Fruit fly (Drosophila melanogaster) whole organism, pupa: Measurements from ENCODE around the gene rk.

Experiments
- CG15710 ChIP-seq: fragments of 200-800 bp; sonication (Bioruptor generic); optimal IDR thresholded peaks from 2 replicates; lab custom pipeline; 2018; ENCODE audit warnings: missing biosample characterization, mild to moderate bottlenecking, missing genetic modification characterization, moderate library complexity
- CG32121 ChIP-seq: fragments of 200-800 bp; sonication (Bioruptor generic); IDR thresholded peaks from 2 replicates; pipeline ENCODE4 v1.3.6; 2022; ENCODE audit warnings: missing biosample characterization, missing genetic modification characterization
- CG34367 ChIP-seq: fragments of 200-800 bp; sonication (Bioruptor generic); optimal IDR thresholded peaks from 2 replicates; lab custom pipeline; 2018; ENCODE audit warnings: missing biosample characterization, mild to moderate bottlenecking, missing genetic modification characterization
- CG4496 ChIP-seq: fragments of 200-800 bp; sonication (Bioruptor generic); IDR thresholded peaks from 3 replicates; pipeline ENCODE4 v1.3.6; 2022; ENCODE audit warnings: missing biosample characterization, missing genetic modification characterization
- CG8159 ChIP-seq: fragments of 200-800 bp; sonication (Bioruptor generic); optimal IDR thresholded peaks from 3 replicates; lab custom pipeline; 2018; ENCODE audit warnings: missing biosample characterization, mild to moderate bottlenecking, missing genetic modification characterization, moderate library complexity
- CG8301 ChIP-seq: fragments of 200-800 bp; sonication (Bioruptor generic); optimal IDR thresholded peaks from 2 replicates; lab custom pipeline; 2018; ENCODE audit warnings: missing biosample characterization, mild to moderate bottlenecking, missing genetic modification characterization
- D1 ChIP-seq: fragments of 200-800 bp; sonication (Bioruptor generic); optimal IDR thresholded peaks from 2 replicates; lab custom pipeline; 2018; ENCODE audit warnings: missing biosample characterization, mild to moderate bottlenecking, missing genetic modification characterization, moderate library complexity
- EcR ChIP-seq: fragments of 200-800 bp; sonication (Bioruptor generic); optimal IDR thresholded peaks from 3 replicates; lab custom pipeline; 2019; ENCODE audit warnings: missing biosample characterization, missing genetic modification characterization, mild to moderate bottlenecking, moderate library complexity, missing genetic modification reagents
- Pif1A ChIP-seq: fragments of 200-800 bp; sonication (Bioruptor generic); optimal IDR thresholded peaks from 3 replicates; lab custom pipeline; 2016; ENCODE audit warnings: missing biosample characterization, missing genetic modification characterization
- Snoo ChIP-seq: fragments of 200-800 bp; sonication (Bioruptor generic); optimal IDR thresholded peaks from 3 replicates; lab custom pipeline; 2017; ENCODE audit warnings: missing biosample characterization, mild to moderate bottlenecking, missing genetic modification characterization, inconsistent platforms
- gl ChIP-seq: fragments of 200-800 bp; sonication (Bioruptor generic); optimal IDR thresholded peaks from 2 replicates; lab custom pipeline; 2018; ENCODE audit warnings: missing biosample characterization, mild to moderate bottlenecking, missing genetic modification characterization
- rn ChIP-seq: fragments of 200-800 bp; sonication (Bioruptor generic); IDR thresholded peaks from 2 replicates; pipeline ENCODE4 v1.3.6; 2022; ENCODE audit warnings: missing biosample characterization, missing genetic modification characterization

dm6 chr2L:14049958-14050357, 48.9 kb upstream of the rk start:
- TF ChIP-seq CG15710 (tag; lab: Kevin White, UChicago), result no peak
- TF ChIP-seq gl (tag; lab: Kevin White, UChicago), result no peak
- TF ChIP-seq EcR (GFP tag; lab: Kevin White, UChicago), result no peak
- TF ChIP-seq D1 (tag; lab: Kevin White, UChicago), result no peak
- no peak for TF ChIP-seq rn (GFP tag; lab: Robert Waterston, UW)
- TF ChIP-seq CG8301, result no peak
- no peak for TF ChIP-seq Pif1A (GFP tag; lab: Kevin White, UChicago)
- no peak for TF ChIP-seq CG4496 (GFP tag; lab: Robert Waterston, UW)
- TF ChIP-seq CG34367, result no peak
- no peak for TF ChIP-seq Snoo (tag; lab: Kevin White, UChicago)
- no peak for TF ChIP-seq CG32121 (GFP tag; lab: Robert Waterston, UW)
- no peak for TF ChIP-seq CG8159 (tag; lab: Kevin White, UChicago)
